Worm (Caenorhabditis elegans) whole organism, L1 larva: ENCODE data around the gene spon-1.
A peak's percentile ranks its signal among the peaks of the same experiment; 100 is the strongest.

Experiments
- C34B4.2 ChIP-seq: sonication (generic microtip); optimal IDR thresholded peaks from 2 replicates; lab custom pipeline; 2017; ENCODE audit warnings: mild to moderate bottlenecking, missing genetic modification characterization, missing compliant biosample characterization
- Y116A8C.19 ChIP-seq: sonication (generic microtip); optimal IDR thresholded peaks from 2 replicates; lab custom pipeline; 2016; ENCODE audit warnings: missing compliant biosample characterization, missing genetic modification characterization, borderline replicate concordance
- alr-1 ChIP-seq: fragments of 200-800 bp; sonication (Bioruptor generic); optimal IDR thresholded peaks from 2 replicates; lab custom pipeline; 2018; ENCODE audit warnings: borderline replicate concordance, mild to moderate bottlenecking, missing genetic modification characterization, missing compliant biosample characterization
- aly-2 ChIP-seq: fragments of 150-350 bp; optimal IDR thresholded peaks from 2 replicates; lab custom pipeline; 2014; ENCODE audit warnings: missing biosample characterization, missing genetic modification characterization
- ces-1 ChIP-seq: fragments of 150-350 bp; optimal IDR thresholded peaks from 2 replicates; lab custom pipeline; 2014; ENCODE audit warnings: missing biosample characterization, missing genetic modification reagents, missing genetic modification characterization
- dsc-1 ChIP-seq: sonication (generic microtip); optimal IDR thresholded peaks from 2 replicates; lab custom pipeline; 2016; ENCODE audit warnings: mild to moderate bottlenecking, missing genetic modification characterization, missing compliant biosample characterization
- elt-3 ChIP-seq, 6 experiments: fragments of 150-350 bp in 1 of 6; sonication (generic microtip); optimal IDR thresholded peaks; 2 replicates each; lab custom pipeline; 2017 to 2018; ENCODE audit warnings: missing biosample characterization in 6 of 6, missing genetic modification characterization in 6 of 6, inconsistent platforms in 1 of 6
- jun-1 ChIP-seq: fragments of 150-350 bp; optimal IDR thresholded peaks from 2 replicates; lab custom pipeline; 2014; ENCODE audit warnings: missing biosample characterization, missing genetic modification reagents, missing genetic modification characterization
- lin-35 ChIP-seq, 2 experiments: fragments of 150-350 bp; optimal IDR thresholded peaks; 2 replicates each; lab custom pipeline; 2014; ENCODE audit warnings: missing biosample characterization in 2 of 2, missing genetic modification characterization in 2 of 2, missing genetic modification reagents in 2 of 2
- lin-39 ChIP-seq: fragments of 150-350 bp; optimal IDR thresholded peaks from 2 replicates; lab custom pipeline; 2014; ENCODE audit warnings: missing biosample characterization, missing genetic modification reagents, missing genetic modification characterization
- lir-3 ChIP-seq: sonication (generic microtip); optimal IDR thresholded peaks from 2 replicates; lab custom pipeline; 2016; ENCODE audit warnings: mild to moderate bottlenecking, missing genetic modification characterization, moderate library complexity, missing compliant biosample characterization; ENCODE audit not compliant: poor library complexity
- lsy-2 ChIP-seq, 2 experiments: fragments of 150-350 bp; optimal IDR thresholded peaks; 2 replicates each; lab custom pipeline; 2014; ENCODE audit warnings: missing biosample characterization in 2 of 2, missing genetic modification characterization in 2 of 2
- mef-2 ChIP-seq: fragments of 150-350 bp; optimal IDR thresholded peaks from 2 replicates; lab custom pipeline; 2014; ENCODE audit warnings: missing biosample characterization, missing genetic modification characterization
- nhr-11 ChIP-seq: fragments of 150-350 bp; optimal IDR thresholded peaks from 2 replicates; lab custom pipeline; 2014; ENCODE audit warnings: missing biosample characterization, missing genetic modification characterization
- nhr-12 ChIP-seq: sonication (generic microtip); optimal IDR thresholded peaks from 2 replicates; lab custom pipeline; 2017; ENCODE audit warnings: missing biosample characterization, missing genetic modification characterization
- nhr-19 ChIP-seq: fragments of 200-800 bp; sonication (Bioruptor generic); conservative IDR thresholded peaks from 2 replicates; pipeline ENCODE4 v1.3.6; 2022; ENCODE audit warnings: missing genetic modification characterization, missing compliant biosample characterization
- nhr-237 ChIP-seq: fragments of 150-350 bp; optimal IDR thresholded peaks from 2 replicates; lab custom pipeline; 2014; ENCODE audit warnings: missing biosample characterization, missing genetic modification characterization
- nhr-28 ChIP-seq: fragments of 150-350 bp; optimal IDR thresholded peaks from 2 replicates; lab custom pipeline; 2014; ENCODE audit warnings: missing biosample characterization, missing genetic modification characterization
- nhr-47 ChIP-seq: sonication (generic microtip); optimal IDR thresholded peaks from 2 replicates; lab custom pipeline; 2016; ENCODE audit warnings: mild to moderate bottlenecking, missing genetic modification characterization, moderate library complexity, missing compliant biosample characterization
- nhr-71 ChIP-seq: sonication (generic microtip); optimal IDR thresholded peaks from 2 replicates; lab custom pipeline; 2016; ENCODE audit warnings: mild to moderate bottlenecking, missing genetic modification characterization, moderate library complexity, missing compliant biosample characterization
- nhr-77 ChIP-seq: fragments of 150-350 bp; optimal IDR thresholded peaks from 2 replicates; lab custom pipeline; 2014; ENCODE audit warnings: missing biosample characterization, missing genetic modification characterization
- nhr-90 ChIP-seq: sonication (generic microtip); optimal IDR thresholded peaks from 2 replicates; lab custom pipeline; 2016; ENCODE audit warnings: mild to moderate bottlenecking, missing genetic modification characterization, missing compliant biosample characterization; ENCODE audit not compliant: poor library complexity
- pag-3 ChIP-seq: sonication (generic microtip); optimal IDR thresholded peaks from 2 replicates; lab custom pipeline; 2017; ENCODE audit warnings: missing genetic modification characterization, mild to moderate bottlenecking, missing compliant biosample characterization, antibody characterized with exemption, borderline replicate concordance; ENCODE audit not compliant: insufficient read depth
- pax-3 ChIP-seq: fragments of 200-800 bp; sonication (Bioruptor generic); optimal IDR thresholded peaks from 2 replicates; lab custom pipeline; 2018; ENCODE audit warnings: mild to moderate bottlenecking, missing genetic modification characterization, moderate library complexity, missing compliant biosample characterization
- snu-23 ChIP-seq: sonication (generic microtip); optimal IDR thresholded peaks from 2 replicates; lab custom pipeline; 2016; ENCODE audit warnings: missing genetic modification characterization, missing compliant biosample characterization
- sox-4 ChIP-seq: sonication (generic microtip); optimal IDR thresholded peaks from 2 replicates; lab custom pipeline; 2016; ENCODE audit warnings: missing genetic modification characterization, missing compliant biosample characterization
- sptf-1 ChIP-seq: fragments of 150-350 bp; optimal IDR thresholded peaks from 2 replicates; lab custom pipeline; 2014; ENCODE audit warnings: missing biosample characterization, missing genetic modification characterization
- sup-37 ChIP-seq: fragments of 200-800 bp; sonication (Bioruptor generic); optimal IDR thresholded peaks from 2 replicates; lab custom pipeline; 2018; ENCODE audit warnings: mild to moderate bottlenecking, missing genetic modification characterization, missing compliant biosample characterization
- unc-130 ChIP-seq: fragments of 150-350 bp; optimal IDR thresholded peaks from 2 replicates; lab custom pipeline; 2017; ENCODE audit warnings: missing biosample characterization, missing genetic modification characterization, inconsistent platforms
- unc-30 ChIP-seq: sonication (generic microtip); optimal IDR thresholded peaks from 2 replicates; lab custom pipeline; 2017; ENCODE audit warnings: missing biosample characterization, missing genetic modification characterization
- unc-86 ChIP-seq: sonication (generic microtip); optimal IDR thresholded peaks from 2 replicates; lab custom pipeline; 2016; ENCODE audit warnings: missing genetic modification characterization, missing compliant biosample characterization
- unc-98 ChIP-seq: fragments of 200-800 bp; sonication (Bioruptor generic); IDR thresholded peaks from 2 replicates; pipeline ENCODE4 v1.3.6; 2022; ENCODE audit warnings: missing genetic modification characterization, missing compliant biosample characterization
- vab-15 ChIP-seq: sonication (generic microtip); optimal IDR thresholded peaks from 2 replicates; lab custom pipeline; 2017; ENCODE audit warnings: missing genotype, mild to moderate bottlenecking, missing genetic modification characterization, missing compliant biosample characterization

Gene spon-1

ce11 chrII:7111657-7112049 lies 4.7 kb upstream of the spon-1 start, which contains the start of gene F10E7.5 (continued):
- TF ChIP-seq elt-3 (tag; optimal IDR thresholded peaks at IDR 0.05; lab: Kevin White, UChicago) = no peak
- TF ChIP-seq mef-2 = no peak
- TF ChIP-seq lsy-2 (tag; optimal IDR thresholded peaks at IDR 0.05; lab: Kevin White, UChicago) = peak; percentile 97 to 99
- peak; percentile 33 for TF ChIP-seq nhr-90 (tag; lab: Kevin White, UChicago)
- TF ChIP-seq lin-35 (GFP tag; optimal IDR thresholded peaks at IDR 0.05; lab: Kevin White, UChicago) = peak; percentile 51 to 68
- TF ChIP-seq dsc-1 = peak; percentile 19
- no peak for TF ChIP-seq unc-30 (tag; lab: Kevin White, UChicago)

ce11 chrII:7112780-7113179 lies 3.6 kb upstream of the spon-1 start, which contains the start of gene F10E7.6:
Gene F10E7.6, plus strand, starts transcription at chrII:7113080.
- no peak for TF ChIP-seq pax-3 (tag; lab: Kevin White, UChicago)
- TF ChIP-seq nhr-237 (tag; lab: Kevin White, UChicago) = no peak
- no peak for TF ChIP-seq nhr-77 (tag; lab: Kevin White, UChicago)
- TF ChIP-seq unc-130 (tag; lab: Kevin White, UChicago) = no peak
- no peak for TF ChIP-seq unc-30 (tag; lab: Kevin White, UChicago)
- no peak for TF ChIP-seq jun-1 (tag; lab: Kevin White, UChicago)
- no peak for TF ChIP-seq nhr-19 (GFP tag; lab: Robert Waterston, UW)
- TF ChIP-seq nhr-28 = no peak
- TF ChIP-seq nhr-12 (tag; lab: Kevin White, UChicago) = no peak

ce11 chrII:7115638-7116037 lies 719 bp upstream of the spon-1 start, which contains the start of gene cutl-5:
Gene cutl-5, minus strand, starts transcription at chrII:7115906.
- TF ChIP-seq C34B4.2 (no peak), unc-98 (GFP tag; lab: Robert Waterston, UW) (no peak), nhr-71 (tag; lab: Kevin White, UChicago) (no peak), nhr-47 (tag; lab: Kevin White, UChicago) (no peak), lin-39 (tag; lab: Kevin White, UChicago) (no peak), pag-3 (tag; lab: Kevin White, UChicago) (no peak), lir-3 (tag; lab: Kevin White, UChicago) (no peak), nhr-28 (no peak), aly-2 (tag; lab: Kevin White, UChicago) (no peak), snu-23 (no peak), nhr-237 (tag; lab: Kevin White, UChicago) (no peak), Y116A8C.19 (no peak)

- TF ChIP-seq vab-15 (tag; lab: Kevin White, UChicago) = no peak
- TF ChIP-seq unc-86 (tag; lab: Kevin White, UChicago) = no peak
- TF ChIP-seq sptf-1 (tag; lab: Kevin White, UChicago) = no peak
- no peak for TF ChIP-seq sup-37 (GFP tag; lab: Kevin White, UChicago)
- no peak for TF ChIP-seq nhr-237 (tag; lab: Kevin White, UChicago)
- no peak for TF ChIP-seq nhr-11 (tag; lab: Kevin White, UChicago)
Measured at ce11 chrII:7119525-7119924, 3.2 kb downstream of the spon-1 start.

- TF ChIP-seq ces-1 (GFP tag; lab: Kevin White, UChicago) (no peak), alr-1 (tag; lab: Kevin White, UChicago) (no peak), sox-4 (tag; lab: Kevin White, UChicago) (no peak)
- TF ChIP-seq, all 84 proteins: peak for 0
Measured at ce11 chrII:7121762-7122292, 5.5 kb downstream of the spon-1 start, which contains the start of gene F10E7.2. Gene F10E7.2, plus strand, starts transcription at chrII:7122242.
